Fruit fly (Drosophila melanogaster) Kc167 (cell line): Measurements from ENCODE around the gene Nmd3.

Experiments
- Myc ChIP-seq: fragments of >200 bp; optimal IDR thresholded peaks from 2 replicates; lab custom pipeline; 2017; ENCODE audit warnings: missing external identifiers
- Sin3A ChIP-seq: fragments of >200 bp; optimal IDR thresholded peaks from 2 replicates; lab custom pipeline; 2018; ENCODE audit warnings: missing external identifiers
- h ChIP-seq: fragments of >200 bp; optimal IDR thresholded peaks from 3 replicates; lab custom pipeline; 2018; ENCODE audit warnings: missing external identifiers
- insv ChIP-seq: fragments of >200 bp; optimal IDR thresholded peaks from 3 replicates; lab custom pipeline; 2018; ENCODE audit warnings: missing external identifiers
- psq ChIP-seq: fragments of >200 bp; optimal IDR thresholded peaks from 2 replicates; lab custom pipeline; 2017; ENCODE audit warnings: missing external identifiers
- ttk ChIP-seq: sonication (Bioruptor generic); optimal IDR thresholded peaks from 2 replicates; lab custom pipeline; 2017; ENCODE audit warnings: missing external identifiers

The Nmd3 gene

dm6 chrX:2199303-2199702 lies 14.8 kb upstream of the Nmd3 start:
- no peak for TF ChIP-seq insv (lab: Kevin White, UChicago)
- no peak for TF ChIP-seq psq (lab: Kevin White, UChicago)
- no peak for TF ChIP-seq h (lab: Kevin White, UChicago)
- no peak for TF ChIP-seq Sin3A (lab: Kevin White, UChicago)
- TF ChIP-seq Myc (lab: Kevin White, UChicago): no peak
- TF ChIP-seq ttk (lab: Kevin White, UChicago): no peak

- no peak for TF ChIP-seq Myc (lab: Kevin White, UChicago)
Measured at dm6 chrX:2198272-2198571, 13.8 kb upstream of the Nmd3 start.

- TF ChIP-seq Sin3A (lab: Kevin White, UChicago): no peak
- no peak for TF ChIP-seq psq (lab: Kevin White, UChicago)
- TF ChIP-seq h (lab: Kevin White, UChicago): no peak
- no peak for TF ChIP-seq insv (lab: Kevin White, UChicago)
- TF ChIP-seq Myc (lab: Kevin White, UChicago): no peak
- TF ChIP-seq ttk (lab: Kevin White, UChicago): no peak
Measured at dm6 chrX:2197414-2198271, 13.2 kb upstream of the Nmd3 start.

- no peak for TF ChIP-seq ttk (lab: Kevin White, UChicago)
- no peak for TF ChIP-seq Sin3A (lab: Kevin White, UChicago)
- TF ChIP-seq Myc (lab: Kevin White, UChicago): no peak
- no peak for TF ChIP-seq insv (lab: Kevin White, UChicago)
- TF ChIP-seq psq (lab: Kevin White, UChicago): no peak
- no peak for TF ChIP-seq h (lab: Kevin White, UChicago)
Measured at dm6 chrX:2196086-2196732, 11.7 kb upstream of the Nmd3 start.

dm6 chrX:2194208-2195094 lies 10.0 kb upstream of the Nmd3 start:
- TF ChIP-seq Sin3A (lab: Kevin White, UChicago) (no peak), ttk (lab: Kevin White, UChicago) (no peak), Myc (lab: Kevin White, UChicago) (no peak), insv (lab: Kevin White, UChicago) (no peak), psq (lab: Kevin White, UChicago) (no peak), h (lab: Kevin White, UChicago) (no peak)

- TF ChIP-seq Sin3A (lab: Kevin White, UChicago) (no peak), h (lab: Kevin White, UChicago) (no peak), insv (lab: Kevin White, UChicago) (no peak), ttk (lab: Kevin White, UChicago) (no peak), Myc (lab: Kevin White, UChicago) (no peak), psq (lab: Kevin White, UChicago) (no peak)
Measured at dm6 chrX:2193809-2194207, 9.3 kb upstream of the Nmd3 start, which contains the start of gene CG14053. CG14053 (minus strand) TSS chrX:2193909.

- TF ChIP-seq Myc (lab: Kevin White, UChicago) (no peak), h (lab: Kevin White, UChicago) (no peak), Sin3A (lab: Kevin White, UChicago) (no peak), ttk (lab: Kevin White, UChicago) (no peak), psq (lab: Kevin White, UChicago) (no peak), insv (lab: Kevin White, UChicago) (no peak)
Measured at dm6 chrX:2193158-2193557, 8.7 kb upstream of the Nmd3 start.

- TF ChIP-seq psq (lab: Kevin White, UChicago) (no peak), ttk (lab: Kevin White, UChicago) (no peak), Sin3A (lab: Kevin White, UChicago) (no peak), insv (lab: Kevin White, UChicago) (no peak), h (lab: Kevin White, UChicago) (no peak), Myc (lab: Kevin White, UChicago) (no peak)
Measured at dm6 chrX:2191896-2192295, 7.4 kb upstream of the Nmd3 start.

- no peak for TF ChIP-seq Myc (lab: Kevin White, UChicago)
- TF ChIP-seq insv (lab: Kevin White, UChicago): no peak
- no peak for TF ChIP-seq h (lab: Kevin White, UChicago)
- TF ChIP-seq ttk (lab: Kevin White, UChicago): no peak
- TF ChIP-seq psq (lab: Kevin White, UChicago): no peak
- TF ChIP-seq Sin3A (lab: Kevin White, UChicago): no peak
Measured at dm6 chrX:2188888-2189287, 4.4 kb upstream of the Nmd3 start, which contains the start of gene Mct1. Mct1 (plus strand) TSS chrX:2189188.

- no peak for TF ChIP-seq insv (lab: Kevin White, UChicago)
- no peak for TF ChIP-seq h (lab: Kevin White, UChicago)
- TF ChIP-seq psq (lab: Kevin White, UChicago): no peak
- no peak for TF ChIP-seq Sin3A (lab: Kevin White, UChicago)
- no peak for TF ChIP-seq Myc (lab: Kevin White, UChicago)
- TF ChIP-seq ttk (lab: Kevin White, UChicago): no peak
Measured at dm6 chrX:2187520-2187919, 3.1 kb upstream of the Nmd3 start, which contains the start of gene CG3457. CG3457 (plus strand) TSS chrX:2187820.
